Fruit fly (Drosophila melanogaster) whole organism, embryonic: ENCODE data around the gene CG6163.

Experiments
- CG10209 ChIP-seq: fragments of 200-800 bp; sonication (Bioruptor generic); optimal IDR thresholded peaks from 3 replicates; lab custom pipeline; 2017; ENCODE audit warnings: missing biosample characterization, mild to moderate bottlenecking, missing genetic modification characterization, missing genetic modification reagents
- CG11723 ChIP-seq: fragments of 200-800 bp; sonication (Bioruptor generic); optimal IDR thresholded peaks from 2 replicates; lab custom pipeline; 2017; ENCODE audit warnings: missing biosample characterization, mild to moderate bottlenecking, missing genetic modification characterization
- CG12236 ChIP-seq: fragments of 200-800 bp; sonication (Bioruptor generic); optimal IDR thresholded peaks from 2 replicates; lab custom pipeline; 2016; ENCODE audit warnings: missing biosample characterization, missing genetic modification characterization
- CG12391 ChIP-seq: fragments of 200-800 bp; sonication (Bioruptor generic); optimal IDR thresholded peaks from 3 replicates; lab custom pipeline; 2018; ENCODE audit warnings: missing biosample characterization, mild to moderate bottlenecking, missing genetic modification characterization, moderate library complexity
- CG13624 ChIP-seq: fragments of 200-800 bp; sonication (Bioruptor generic); optimal IDR thresholded peaks from 2 replicates; lab custom pipeline; 2016; ENCODE audit warnings: missing biosample characterization, missing genetic modification characterization
- CG13775 ChIP-seq: fragments of 200-800 bp; sonication (Bioruptor generic); optimal IDR thresholded peaks from 3 replicates; lab custom pipeline; 2017; ENCODE audit warnings: missing biosample characterization, mild to moderate bottlenecking, missing genetic modification characterization
- CG14014 ChIP-seq: fragments of 200-800 bp; sonication (Bioruptor generic); IDR thresholded peaks from 2 replicates; pipeline ENCODE4 v1.3.6; 2022; ENCODE audit warnings: missing biosample characterization, missing genetic modification characterization
- CG14710 ChIP-seq: fragments of 200-800 bp; sonication (Bioruptor generic); optimal IDR thresholded peaks from 3 replicates; lab custom pipeline; 2019; ENCODE audit warnings: missing biosample characterization, mild to moderate bottlenecking, missing genetic modification characterization, moderate library complexity
- CG15601 ChIP-seq: fragments of 200-800 bp; sonication (Bioruptor generic); optimal IDR thresholded peaks from 3 replicates; lab custom pipeline; 2019; ENCODE audit warnings: missing biosample characterization, mild to moderate bottlenecking, missing genetic modification characterization, moderate library complexity
- CG1602 ChIP-seq: fragments of 200-800 bp; sonication (Bioruptor generic); optimal IDR thresholded peaks from 3 replicates; lab custom pipeline; 2016; ENCODE audit warnings: missing biosample characterization, missing genetic modification characterization
- CG17359 ChIP-seq: fragments of 200-800 bp; sonication (Bioruptor generic); optimal IDR thresholded peaks from 3 replicates; lab custom pipeline; 2018; ENCODE audit warnings: missing biosample characterization, mild to moderate bottlenecking, missing genetic modification characterization, moderate library complexity
- CG18599 ChIP-seq: fragments of 200-800 bp; sonication (Bioruptor generic); optimal IDR thresholded peaks from 3 replicates; lab custom pipeline; 2017; ENCODE audit warnings: missing biosample characterization, missing genetic modification characterization, mild to moderate bottlenecking, moderate library complexity, missing genetic modification reagents
- CG30020 ChIP-seq: fragments of 200-800 bp; optimal IDR thresholded peaks from 2 replicates; lab custom pipeline; 2019; ENCODE audit warnings: missing biosample characterization, mild to moderate bottlenecking, missing genetic modification characterization, moderate library complexity
- CG30403 ChIP-seq: fragments of 200-800 bp; sonication (Bioruptor generic); optimal IDR thresholded peaks from 3 replicates; lab custom pipeline; 2016; ENCODE audit warnings: missing biosample characterization, missing genetic modification characterization
- CG31441 ChIP-seq: fragments of 200-800 bp; sonication (Bioruptor generic); IDR thresholded peaks from 2 replicates; pipeline ENCODE4 v1.3.6; 2022; ENCODE audit warnings: missing biosample characterization, missing genetic modification characterization
- CG3163 ChIP-seq: fragments of 200-800 bp; sonication (Bioruptor generic); optimal IDR thresholded peaks from 3 replicates; lab custom pipeline; 2016; ENCODE audit warnings: missing biosample characterization, missing genetic modification characterization
- CG3281 ChIP-seq: fragments of 200-800 bp; sonication (Bioruptor generic); optimal IDR thresholded peaks from 3 replicates; lab custom pipeline; 2017; ENCODE audit warnings: missing biosample characterization, mild to moderate bottlenecking, missing genetic modification characterization
- CG3407 ChIP-seq: fragments of 200-800 bp; sonication (Bioruptor generic); optimal IDR thresholded peaks from 2 replicates; lab custom pipeline; 2018; ENCODE audit warnings: missing biosample characterization, mild to moderate bottlenecking, missing genetic modification characterization
- CG34422 ChIP-seq: fragments of 200-800 bp; sonication (Bioruptor generic); IDR thresholded peaks from 3 replicates; pipeline ENCODE4 v1.3.6; 2022; ENCODE audit warnings: missing biosample characterization, missing genetic modification characterization
- CG3726 ChIP-seq: fragments of 200-800 bp; sonication (Bioruptor generic); IDR thresholded peaks from 3 replicates; pipeline ENCODE4, ENCODE4 v1.3.6; 2022; ENCODE audit warnings: missing biosample characterization, missing genetic modification characterization
- CG3995 ChIP-seq: fragments of 200-800 bp; sonication (Bioruptor generic); optimal IDR thresholded peaks from 3 replicates; lab custom pipeline; 2016; ENCODE audit warnings: missing biosample characterization, missing genetic modification characterization
- CG4707 ChIP-seq: fragments of 200-800 bp; sonication (Bioruptor generic); optimal IDR thresholded peaks from 2 replicates; lab custom pipeline; 2018; ENCODE audit warnings: missing biosample characterization, mild to moderate bottlenecking, missing genetic modification characterization, moderate library complexity
- CG6689 ChIP-seq: fragments of 200-800 bp; sonication (Bioruptor generic); IDR thresholded peaks from 2 replicates; pipeline ENCODE4 v1.3.6; 2022; ENCODE audit warnings: missing biosample characterization, missing genetic modification characterization
- CG6791 ChIP-seq: fragments of 200-800 bp; sonication (Bioruptor generic); IDR thresholded peaks from 3 replicates; pipeline ENCODE4 v1.3.6; 2022; ENCODE audit warnings: missing biosample characterization, missing genetic modification characterization; ENCODE audit not compliant: partially characterized antibody
- CG7372 ChIP-seq: fragments of 200-800 bp; sonication (Bioruptor generic); IDR thresholded peaks from 2 replicates; pipeline ENCODE4 v1.3.6; 2022; ENCODE audit warnings: missing biosample characterization, missing genetic modification characterization
- CG8089 ChIP-seq: fragments of 200-800 bp; sonication (Bioruptor generic); optimal IDR thresholded peaks from 3 replicates; lab custom pipeline; 2016; ENCODE audit warnings: missing biosample characterization, missing genetic modification characterization
- CG8359 ChIP-seq: fragments of 200-800 bp; sonication (Bioruptor generic); optimal IDR thresholded peaks from 2 replicates; lab custom pipeline; 2017; ENCODE audit warnings: missing biosample characterization, mild to moderate bottlenecking, missing genetic modification characterization, borderline replicate concordance
- Dp ChIP-seq: fragments of 200-800 bp; sonication (Bioruptor generic); optimal IDR thresholded peaks from 2 replicates; lab custom pipeline; 2018; ENCODE audit warnings: missing biosample characterization, mild to moderate bottlenecking, missing genetic modification characterization, moderate library complexity
- Ets65A ChIP-seq: fragments of 200-800 bp; sonication (Bioruptor generic); peaks from one replicate; lab custom pipeline; 2016; ENCODE audit warnings: missing biosample characterization, missing genetic modification characterization
- Hmr ChIP-seq: fragments of 200-800 bp; sonication (Bioruptor generic); optimal IDR thresholded peaks from 3 replicates; lab custom pipeline; 2017; ENCODE audit warnings: mild to moderate bottlenecking, missing biosample characterization, missing genetic modification reagents, missing genetic modification characterization
- Jarid2 ChIP-seq: fragments of 200-800 bp; sonication (Bioruptor generic); optimal IDR thresholded peaks from 3 replicates; lab custom pipeline; 2017; ENCODE audit warnings: mild to moderate bottlenecking, missing biosample characterization, missing genetic modification reagents, missing genetic modification characterization
- Poxn ChIP-seq: fragments of 200-800 bp; sonication (Bioruptor generic); IDR thresholded peaks from 2 replicates; pipeline ENCODE4 v1.3.6; 2022; ENCODE audit warnings: missing biosample characterization, missing genetic modification characterization
- Sox100B ChIP-seq: fragments of 200-800 bp; sonication (Bioruptor generic); optimal IDR thresholded peaks from 3 replicates; lab custom pipeline; 2018; ENCODE audit warnings: missing biosample characterization, mild to moderate bottlenecking, missing genetic modification characterization
- Sox102F ChIP-seq: fragments of 200-800 bp; sonication (Bioruptor generic); optimal IDR thresholded peaks from 2 replicates; lab custom pipeline; 2018; ENCODE audit warnings: missing biosample characterization, mild to moderate bottlenecking, missing genetic modification characterization, moderate library complexity
- Tbp ChIP-seq: fragments of >200 bp; optimal IDR thresholded peaks from 2 replicates; lab custom pipeline; 2018; ENCODE audit warnings: missing biosample characterization, missing genetic modification characterization
- ara ChIP-seq: fragments of 200-800 bp; sonication (Bioruptor generic); IDR thresholded peaks from 2 replicates; pipeline ENCODE4 v1.3.6; 2022; ENCODE audit warnings: missing biosample characterization, missing genetic modification characterization
- ase ChIP-seq: fragments of 200-800 bp; sonication (Bioruptor generic); IDR thresholded peaks from 3 replicates; pipeline ENCODE4 v1.3.6; 2022; ENCODE audit warnings: missing biosample characterization, missing genetic modification characterization
- bab2 ChIP-seq: fragments of 200-800 bp; sonication (Bioruptor generic); optimal IDR thresholded peaks from 2 replicates; lab custom pipeline; 2016; ENCODE audit warnings: missing biosample characterization, missing genetic modification characterization
- bcd ChIP-seq: fragments of 200-800 bp; sonication (Bioruptor generic); optimal IDR thresholded peaks from 2 replicates; lab custom pipeline; 2017; ENCODE audit warnings: missing biosample characterization, mild to moderate bottlenecking, missing genetic modification characterization
- croc ChIP-seq: fragments of 200-800 bp; sonication (Bioruptor generic); conservative IDR thresholded peaks from 3 replicates; pipeline ENCODE4 v1.3.6; 2022; ENCODE audit warnings: missing biosample characterization, missing genetic modification characterization
- da ChIP-seq: fragments of 200-800 bp; sonication (Bioruptor generic); optimal IDR thresholded peaks from 2 replicates; lab custom pipeline; 2016; ENCODE audit warnings: missing biosample characterization, missing genetic modification characterization
- danr ChIP-seq: fragments of 200-800 bp; sonication (Bioruptor generic); IDR thresholded peaks from 2 replicates; pipeline ENCODE4 v1.3.6; 2022; ENCODE audit warnings: missing biosample characterization, missing genetic modification characterization
- dm ChIP-seq: fragments of 200-800 bp; sonication (Bioruptor generic); optimal IDR thresholded peaks from 3 replicates; lab custom pipeline; 2016; ENCODE audit warnings: missing biosample characterization, missing genetic modification characterization
- fd3F ChIP-seq: fragments of 200-800 bp; sonication (Bioruptor generic); optimal IDR thresholded peaks from 2 replicates; lab custom pipeline; 2018; ENCODE audit warnings: missing biosample characterization, mild to moderate bottlenecking, missing genetic modification characterization, moderate library complexity
- gem ChIP-seq: fragments of 200-800 bp; sonication (Bioruptor generic); optimal IDR thresholded peaks from 2 replicates; lab custom pipeline; 2019; ENCODE audit warnings: missing biosample characterization, mild to moderate bottlenecking, missing genetic modification characterization, moderate library complexity
- gsb ChIP-seq: fragments of 200-800 bp; sonication (Bioruptor generic); IDR thresholded peaks from 2 replicates; pipeline ENCODE4 v1.3.6; 2022; ENCODE audit warnings: missing biosample characterization, missing genetic modification characterization
- jumu ChIP-seq: fragments of 200-800 bp; sonication (Bioruptor generic); optimal IDR thresholded peaks from 3 replicates; lab custom pipeline; 2016; ENCODE audit warnings: missing biosample characterization, missing genetic modification characterization
- lmd ChIP-seq: fragments of 200-800 bp; sonication (Bioruptor generic); IDR thresholded peaks from 2 replicates; pipeline ENCODE4 v1.3.6; 2022; ENCODE audit warnings: missing biosample characterization, missing genetic modification characterization
- mirr ChIP-seq: fragments of 200-800 bp; sonication (Bioruptor generic); optimal IDR thresholded peaks from 3 replicates; lab custom pipeline; 2018; ENCODE audit warnings: missing biosample characterization, mild to moderate bottlenecking, missing genetic modification characterization
- phol ChIP-seq: fragments of 200-800 bp; sonication (Bioruptor generic); optimal IDR thresholded peaks from 3 replicates; lab custom pipeline; 2018; ENCODE audit warnings: missing biosample characterization, mild to moderate bottlenecking, missing genetic modification characterization, moderate library complexity
- shn ChIP-seq: fragments of 200-800 bp; sonication (Bioruptor generic); optimal IDR thresholded peaks from 3 replicates; lab custom pipeline; 2016; ENCODE audit warnings: missing biosample characterization, missing genetic modification characterization
- sima ChIP-seq: fragments of 200-800 bp; sonication (Bioruptor generic); optimal IDR thresholded peaks from 2 replicates; lab custom pipeline; 2016; ENCODE audit warnings: missing biosample characterization, missing genetic modification characterization
- tgo ChIP-seq: fragments of 200-800 bp; sonication (Bioruptor generic); IDR thresholded peaks from 3 replicates; pipeline ENCODE4 v1.3.6; 2022; ENCODE audit warnings: missing biosample characterization, missing genetic modification characterization
- z ChIP-seq: fragments of 200-800 bp; sonication (Bioruptor generic); IDR thresholded peaks from 3 replicates; pipeline ENCODE4 v1.3.6; 2022; ENCODE audit warnings: missing biosample characterization, missing genetic modification characterization

CG6163 gene

dm6 chr3L:11397093-11397592 is 32.5 kb upstream of the CG6163 start, which contains the start of gene CG44362 (continued):
- TF ChIP-seq CG30403 (peak; percentile 11), croc (GFP tag; lab: Robert Waterston, UW) (no peak), bab2 (no peak), da (GFP tag; lab: Kevin White, UChicago) (no peak), Hmr (peak; percentile 51), gem (tag; lab: Kevin White, UChicago) (peak; percentile 57), CG14014 (GFP tag; lab: Robert Waterston, UW) (0 out of 2 replicates have a peak, but pooled peaks have one; percentile 29), CG15601 (tag; lab: Kevin White, UChicago) (no peak), CG8359 (no peak), Poxn (GFP tag; lab: Robert Waterston, UW) (no peak), Jarid2 (GFP tag; lab: Kevin White, UChicago) (no peak), CG13775 (GFP tag; lab: Kevin White, UChicago) (no peak), Sox102F (peak; percentile 17), CG4707 (GFP tag; lab: Kevin White, UChicago) (no peak), CG10209 (GFP tag; lab: Kevin White, UChicago) (no peak), sima (GFP tag; lab: Kevin White, UChicago) (no peak), danr (no peak), CG6791 (no peak), lmd (GFP tag; lab: Robert Waterston, UW) (peak; percentile 33), CG31441 (peak; percentile 38; the same call in 1 of the 2 replicates), CG3281 (GFP tag; lab: Kevin White, UChicago) (peak; percentile 9), CG7372 (no peak), ara (GFP tag; lab: Robert Waterston, UW) (no peak), CG3163 (no peak), z (GFP tag; lab: Robert Waterston, UW) (no peak), jumu (no peak), gsb (GFP tag; lab: Robert Waterston, UW) (no peak), bcd (GFP tag; lab: Kevin White, UChicago) (peak; percentile 8), Tbp (GFP tag; lab: Kevin White, UChicago) (no peak), Dp (GFP tag; lab: Kevin White, UChicago) (no peak), CG3995 (GFP tag; lab: Kevin White, UChicago) (no peak), CG12391 (tag; lab: Kevin White, UChicago) (peak; percentile 4), CG30020 (tag; lab: Kevin White, UChicago) (no peak), Sox100B (GFP tag; lab: Kevin White, UChicago) (no peak), fd3F (GFP tag; lab: Kevin White, UChicago) (no peak), dm (GFP tag; lab: Kevin White, UChicago) (no peak), CG6689 (GFP tag; lab: Robert Waterston, UW) (peak; percentile 43; the same call in 1 of the 2 replicates), CG34422 (no peak), CG11723 (GFP tag; lab: Kevin White, UChicago) (no peak), CG3407 (GFP tag; lab: Kevin White, UChicago) (peak; percentile 19), CG12236 (GFP tag; lab: Kevin White, UChicago) (no peak), Ets65A (GFP tag; lab: Kevin White, UChicago) (peak; percentile 51)

DNA sequence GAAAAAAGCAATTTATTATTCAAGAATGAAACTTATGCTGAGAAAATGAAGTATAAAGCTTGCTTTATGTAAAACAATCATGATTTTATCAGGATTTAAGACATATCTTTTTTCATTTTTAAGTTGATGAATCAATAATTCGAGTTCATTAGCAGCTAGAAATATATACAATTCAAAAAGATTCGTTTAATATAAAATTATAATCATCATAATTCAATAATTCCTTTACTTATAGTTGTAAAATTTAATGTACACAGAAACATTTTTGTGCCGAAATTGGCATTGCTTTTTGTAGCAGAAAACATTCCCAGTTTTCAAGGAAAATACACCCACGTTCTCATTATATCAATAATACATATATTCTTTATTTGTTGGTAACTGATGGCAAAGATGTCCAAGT is 29.7 kb upstream of the CG6163 start, which contains the start of gene CG11726:
Gene CG11726, plus strand, starts transcription at position 301 of the 400 bp plus-strand sequence.
- TF ChIP-seq phol (tag; lab: Kevin White, UChicago) (no peak), CG18599 (GFP tag; lab: Kevin White, UChicago) (no peak), CG8089 (GFP tag; lab: Kevin White, UChicago) (no peak), ase (GFP tag; lab: Robert Waterston, UW) (no peak), CG1602 (GFP tag; lab: Kevin White, UChicago) (no peak), CG17359 (tag; lab: Kevin White, UChicago) (no peak), CG31441 (no peak), CG13624 (GFP tag; lab: Kevin White, UChicago) (no peak), CG3726 (GFP tag; lab: Robert Waterston, UW) (no peak), CG14710 (tag; lab: Kevin White, UChicago) (no peak), shn (no peak), mirr (no peak), tgo (GFP tag; lab: Robert Waterston, UW) (no peak)
- TF ChIP-seq, all 482 proteins: peak for 0
